Worm (Caenorhabditis elegans) whole organism, young adult: ENCODE data around the gene F58B3.4.

Experiments used
- B0261.1 ChIP-seq: sonication (generic microtip); optimal IDR thresholded peaks from 2 replicates; lab custom pipeline; 2016; ENCODE audit warnings: mild to moderate bottlenecking, missing genetic modification characterization, moderate library complexity, missing compliant biosample characterization
- B0336.3 ChIP-seq: fragments of 200-800 bp; sonication (Bioruptor generic); IDR thresholded peaks from 2 replicates; pipeline ENCODE4 v1.3.6; 2022; ENCODE audit warnings: missing genetic modification characterization, missing compliant biosample characterization
- D2030.7 ChIP-seq: fragments of 200-800 bp; sonication (Bioruptor generic); IDR thresholded peaks from 2 replicates; pipeline ENCODE4 v1.3.6; 2022; ENCODE audit warnings: missing genetic modification reagents, missing genetic modification characterization, missing compliant biosample characterization
- F23B12.7 ChIP-seq: sonication (generic microtip); optimal IDR thresholded peaks from 2 replicates; lab custom pipeline; 2017; ENCODE audit warnings: missing genetic modification characterization, mild to moderate bottlenecking, missing compliant biosample characterization, antibody characterized with exemption, moderate library complexity; ENCODE audit not compliant: insufficient read depth
- F33H1.4 ChIP-seq: fragments of 200-800 bp; sonication (Bioruptor generic); IDR thresholded peaks from 2 replicates; pipeline ENCODE4 v1.3.6; 2022; ENCODE audit warnings: missing genetic modification reagents, missing genetic modification characterization, missing compliant biosample characterization
- F49E8.2 ChIP-seq: sonication (generic microtip); optimal IDR thresholded peaks from 3 replicates; lab custom pipeline; 2017; ENCODE audit warnings: missing genetic modification characterization, mild to moderate bottlenecking, missing compliant biosample characterization, antibody characterized with exemption, moderate library complexity; ENCODE audit not compliant: insufficient read depth
- K12H6.12 ChIP-seq: fragments of 200-800 bp; sonication (Bioruptor generic); optimal IDR thresholded peaks from 2 replicates; lab custom pipeline; 2018; ENCODE audit warnings: mild to moderate bottlenecking, missing genetic modification characterization, missing compliant biosample characterization
- Y53F4B.3 ChIP-seq: fragments of 200-800 bp; sonication (Bioruptor generic); IDR thresholded peaks from 2 replicates; pipeline ENCODE4 v1.3.6; 2022; ENCODE audit warnings: missing genetic modification reagents, missing genetic modification characterization, missing compliant biosample characterization
- Y53G8AR.9 ChIP-seq: fragments of 200-800 bp; sonication (Bioruptor generic); conservative IDR thresholded peaks from 2 replicates; pipeline ENCODE4 v1.3.6; 2022; ENCODE audit warnings: missing genetic modification reagents, missing genetic modification characterization, missing compliant biosample characterization
- Y95B8A.8 ChIP-seq: fragments of 200-800 bp; sonication (Bioruptor generic); IDR thresholded peaks from 2 replicates; pipeline ENCODE4 v1.3.6; 2022; ENCODE audit warnings: missing genetic modification reagents, missing genetic modification characterization, missing compliant biosample characterization
- ZK185.1 ChIP-seq: sonication (generic microtip); optimal IDR thresholded peaks from 2 replicates; lab custom pipeline; 2016; ENCODE audit warnings: mild to moderate bottlenecking, missing genetic modification characterization, missing compliant biosample characterization; ENCODE audit not compliant: poor library complexity, severe bottlenecking
- atf-7 ChIP-seq: sonication (generic microtip); optimal IDR thresholded peaks from 2 replicates; lab custom pipeline; 2017; ENCODE audit warnings: mild to moderate bottlenecking, missing genetic modification characterization, missing compliant biosample characterization
- athp-1 ChIP-seq: sonication (generic microtip); optimal IDR thresholded peaks from 2 replicates; lab custom pipeline; 2017; ENCODE audit warnings: mild to moderate bottlenecking, missing genetic modification characterization, missing compliant biosample characterization
- attf-3 ChIP-seq: fragments of 200-800 bp; sonication (Bioruptor generic); conservative IDR thresholded peaks from 2 replicates; pipeline ENCODE4 v1.3.6; 2022; ENCODE audit warnings: missing genetic modification reagents, missing genetic modification characterization, missing compliant biosample characterization
- bed-1 ChIP-seq: fragments of 200-800 bp; sonication (Bioruptor generic); IDR thresholded peaks from 2 replicates; pipeline ENCODE4 v1.3.6; 2022; ENCODE audit warnings: missing genetic modification reagents, missing genetic modification characterization, missing compliant biosample characterization
- bed-2 ChIP-seq: fragments of 200-800 bp; sonication (Bioruptor generic); IDR thresholded peaks from 2 replicates; pipeline ENCODE4 v1.3.6; 2022; ENCODE audit warnings: missing genetic modification reagents, missing genetic modification characterization, missing compliant biosample characterization
- cebp-2 ChIP-seq: fragments of 200-800 bp; sonication (Bioruptor generic); IDR thresholded peaks from 2 replicates; pipeline ENCODE4 v1.3.6; 2022; ENCODE audit warnings: missing genetic modification characterization, missing compliant biosample characterization
- ceh-100 ChIP-seq: fragments of 200-800 bp; sonication (Bioruptor generic); IDR thresholded peaks from 2 replicates; pipeline ENCODE4 v1.3.6; 2022; ENCODE audit warnings: missing genetic modification reagents, missing genetic modification characterization, missing compliant biosample characterization
- chd-7 ChIP-seq: sonication (generic microtip); optimal IDR thresholded peaks from 2 replicates; lab custom pipeline; 2016; ENCODE audit warnings: mild to moderate bottlenecking, missing genetic modification characterization, moderate library complexity, missing compliant biosample characterization
- die-1 ChIP-seq: sonication (generic microtip); optimal IDR thresholded peaks from 2 replicates; lab custom pipeline; 2016; ENCODE audit warnings: missing genotype, mild to moderate bottlenecking, missing genetic modification characterization, missing compliant biosample characterization
- efl-1 ChIP-seq: fragments of 150-350 bp; optimal IDR thresholded peaks from 2 replicates; lab custom pipeline; 2014; ENCODE audit warnings: missing biosample characterization, missing genetic modification reagents, missing genetic modification characterization
- egrh-3 ChIP-seq: fragments of 200-800 bp; sonication (Bioruptor generic); IDR thresholded peaks from 2 replicates; pipeline ENCODE4 v1.3.6; 2022; ENCODE audit warnings: missing genetic modification reagents, missing genetic modification characterization, missing compliant biosample characterization
- fkh-3 ChIP-seq: sonication (generic microtip); optimal IDR thresholded peaks from 2 replicates; lab custom pipeline; 2016; ENCODE audit warnings: mild to moderate bottlenecking, missing genetic modification characterization, missing compliant biosample characterization
- him-1 ChIP-seq: sonication (generic microtip); optimal IDR thresholded peaks from 2 replicates; lab custom pipeline; 2016; ENCODE audit warnings: missing genotype, missing genetic modification reagents, missing genetic modification characterization, missing compliant biosample characterization
- hrde-1 ChIP-seq: sonication (generic microtip); optimal IDR thresholded peaks from 2 replicates; lab custom pipeline; 2016; ENCODE audit warnings: missing genetic modification characterization, mild to moderate bottlenecking, missing compliant biosample characterization, moderate library complexity, missing genotype, missing genetic modification reagents, borderline replicate concordance
- lag-1 ChIP-seq: fragments of 200-800 bp; sonication (Bioruptor generic); IDR thresholded peaks from 2 replicates; pipeline ENCODE4 v1.3.6; 2022; ENCODE audit warnings: missing genetic modification reagents, missing genetic modification characterization, missing compliant biosample characterization
- lin-35 ChIP-seq, 3 experiments: fragments of 150-350 bp in 2 of 3; sonication (generic microtip) in 1 of 3; optimal IDR thresholded peaks; 2 replicates each; lab custom pipeline; 2014 to 2018; ENCODE audit warnings: missing biosample characterization in 3 of 3, missing genetic modification characterization in 3 of 3, missing genetic modification reagents in 3 of 3
- lin-40 ChIP-seq: sonication (generic microtip); optimal IDR thresholded peaks from 2 replicates; lab custom pipeline; 2016; ENCODE audit warnings: missing genetic modification characterization, mild to moderate bottlenecking, missing compliant biosample characterization, missing genotype, missing genetic modification reagents
- lsl-1 ChIP-seq: fragments of 200-800 bp; sonication (Bioruptor generic); optimal IDR thresholded peaks from 2 replicates; lab custom pipeline; 2018; ENCODE audit warnings: mild to moderate bottlenecking, missing genetic modification characterization, moderate library complexity, missing compliant biosample characterization
- madf-3 ChIP-seq: fragments of 200-800 bp; sonication (Bioruptor generic); IDR thresholded peaks from 2 replicates; pipeline ENCODE4 v1.3.6; 2022; ENCODE audit warnings: missing genetic modification reagents, missing genetic modification characterization, missing compliant biosample characterization
- madf-6 ChIP-seq: fragments of 200-800 bp; sonication (Bioruptor generic); IDR thresholded peaks from 2 replicates; pipeline ENCODE4 v1.3.6; 2022; ENCODE audit warnings: missing genetic modification reagents, missing genetic modification characterization, missing compliant biosample characterization
- mes-4 ChIP-seq: sonication (generic microtip); optimal IDR thresholded peaks from 2 replicates; lab custom pipeline; 2016; ENCODE audit warnings: missing genotype, missing genetic modification characterization, missing compliant biosample characterization
- nfya-2 ChIP-seq: fragments of 200-800 bp; sonication (Bioruptor generic); IDR thresholded peaks from 2 replicates; pipeline ENCODE4 v1.3.6; 2022; ENCODE audit warnings: missing genetic modification reagents, missing genetic modification characterization, missing compliant biosample characterization
- nhr-90 ChIP-seq: sonication (generic microtip); optimal IDR thresholded peaks from 2 replicates; lab custom pipeline; 2016; ENCODE audit warnings: missing genotype, mild to moderate bottlenecking, missing genetic modification characterization, missing compliant biosample characterization
- pbrm-1 ChIP-seq: fragments of 200-800 bp; sonication (Bioruptor generic); IDR thresholded peaks from 2 replicates; pipeline ENCODE4 v1.3.6; 2022; ENCODE audit warnings: missing genetic modification reagents, missing genetic modification characterization, missing compliant biosample characterization
- rcor-1 ChIP-seq: fragments of 200-800 bp; sonication (Bioruptor generic); IDR thresholded peaks from 2 replicates; pipeline ENCODE4 v1.3.6; 2022; ENCODE audit warnings: missing genetic modification reagents, missing genetic modification characterization, missing compliant biosample characterization
- repo-1 ChIP-seq: sonication (generic microtip); optimal IDR thresholded peaks from 2 replicates; lab custom pipeline; 2017; ENCODE audit warnings: mild to moderate bottlenecking, missing genetic modification characterization, missing compliant biosample characterization
- snpc-1.1 ChIP-seq: sonication (generic microtip); optimal IDR thresholded peaks from 2 replicates; lab custom pipeline; 2017; ENCODE audit warnings: missing genetic modification characterization, mild to moderate bottlenecking, missing compliant biosample characterization, antibody characterized with exemption, moderate library complexity, missing genotype, missing genetic modification reagents; ENCODE audit not compliant: insufficient read depth
- snpc-1.3 ChIP-seq: sonication (generic microtip); optimal IDR thresholded peaks from 2 replicates; lab custom pipeline; 2017; ENCODE audit warnings: missing genetic modification characterization, mild to moderate bottlenecking, missing compliant biosample characterization, antibody characterized with exemption, moderate library complexity, missing genotype, missing genetic modification reagents; ENCODE audit not compliant: insufficient read depth
- snpc-3.4 ChIP-seq: sonication (generic microtip); optimal IDR thresholded peaks from 2 replicates; lab custom pipeline; 2017; ENCODE audit warnings: missing genetic modification characterization, mild to moderate bottlenecking, missing compliant biosample characterization, antibody characterized with exemption, moderate library complexity, missing genotype, missing genetic modification reagents
- snpc-4 ChIP-seq, 5 experiments: fragments of 150-350 bp in 1 of 5; sonication (generic microtip) in 4 of 5; optimal IDR thresholded peaks; 2 replicates each; lab custom pipeline; 2014 to 2018; ENCODE audit warnings: missing genetic modification characterization in 5 of 5, missing biosample characterization in 3 of 5, antibody characterized with exemption in 2 of 5, mild to moderate bottlenecking in 2 of 5, missing compliant biosample characterization in 2 of 5, missing genotype in 2 of 5, moderate library complexity in 2 of 5, missing genetic modification reagents in 1 of 5
- somi-1 ChIP-seq: fragments of 200-800 bp; sonication (Bioruptor generic); optimal IDR thresholded peaks from 2 replicates; lab custom pipeline; 2018; ENCODE audit warnings: mild to moderate bottlenecking, missing genetic modification characterization, missing compliant biosample characterization
- unc-130 ChIP-seq: sonication (generic microtip); optimal IDR thresholded peaks from 2 replicates; lab custom pipeline; 2016; ENCODE audit warnings: missing genetic modification reagents, missing genetic modification characterization, missing compliant biosample characterization
- ztf-25 ChIP-seq: fragments of 200-800 bp; sonication (Bioruptor generic); IDR thresholded peaks from 2 replicates; pipeline ENCODE4 v1.3.6; 2022; ENCODE audit warnings: missing genetic modification reagents, missing genetic modification characterization, missing compliant biosample characterization
- ztf-28 ChIP-seq: fragments of 200-800 bp; sonication (Bioruptor generic); IDR thresholded peaks from 2 replicates; pipeline ENCODE4 v1.3.6; 2022; ENCODE audit warnings: missing genetic modification reagents, missing genetic modification characterization, missing compliant biosample characterization

Gene F58B3.4

ce11 chrIV:11604909-11605308 is 26.7 kb downstream of the F58B3.4 start, which contains the start of the genes ragc-1 and Y24F12A.1 (continued):
- TF ChIP-seq snpc-3.4 (tag; lab: Kevin White, UChicago) (peak; percentile 56), repo-1 (tag; lab: Kevin White, UChicago) (no peak), ztf-28 (GFP tag; lab: Robert Waterston, UW) (no peak), bed-2 (GFP tag; lab: Robert Waterston, UW) (no peak), F23B12.7 (peak; percentile 79), lin-35 (GFP tag; optimal IDR thresholded peaks at IDR 0.05; lab: Kevin White, UChicago) (no peak), efl-1 (GFP tag; lab: Kevin White, UChicago) (no peak), ztf-25 (no peak), lsl-1 (peak; percentile 5), rcor-1 (GFP tag; lab: Robert Waterston, UW) (no peak), B0336.3 (GFP tag; lab: Robert Waterston, UW) (no peak), egrh-3 (GFP tag; lab: Robert Waterston, UW) (no peak), Y95B8A.8 (GFP tag; lab: Robert Waterston, UW) (no peak), ZK185.1 (tag; lab: Kevin White, UChicago) (peak; percentile 39), snpc-1.1 (tag; lab: Kevin White, UChicago) (no peak), lag-1 (GFP tag; lab: Robert Waterston, UW) (no peak), ceh-100 (GFP tag; lab: Robert Waterston, UW) (peak; percentile 71), K12H6.12 (no peak)

- TF ChIP-seq F33H1.4 (GFP tag; lab: Robert Waterston, UW) (peak; percentile 37), pbrm-1 (GFP tag; lab: Robert Waterston, UW) (0 out of 2 replicates have a peak, but pooled peaks have one; percentile 43), athp-1 (tag; lab: Kevin White, UChicago) (no peak), die-1 (no peak), F49E8.2 (tag; lab: Kevin White, UChicago) (peak; percentile 39), unc-130 (GFP tag; lab: Kevin White, UChicago) (no peak), snpc-1.1 (tag; lab: Kevin White, UChicago) (peak; percentile 32), madf-3 (GFP tag; lab: Robert Waterston, UW) (0 out of 2 replicates have a peak, but pooled peaks have one; percentile 66), Y53G8AR.9 (GFP tag; lab: Robert Waterston, UW) (peak; percentile 48; the same call in 1 of the 2 replicates), B0261.1 (tag; lab: Kevin White, UChicago) (no peak), nfya-2 (GFP tag; lab: Robert Waterston, UW) (no peak), D2030.7 (GFP tag; lab: Robert Waterston, UW) (no peak), attf-3 (no peak), hrde-1 (peak; percentile 68), somi-1 (GFP tag; lab: Kevin White, UChicago) (no peak), snpc-1.3 (tag; lab: Kevin White, UChicago) (no peak), madf-6 (GFP tag; lab: Robert Waterston, UW) (peak; percentile 44; the same call in 1 of the 2 replicates), cebp-2 (GFP tag; lab: Robert Waterston, UW) (no peak), bed-2 (GFP tag; lab: Robert Waterston, UW) (no peak), lin-40 (no peak), nhr-90 (tag; lab: Kevin White, UChicago) (no peak), chd-7 (tag; lab: Kevin White, UChicago) (no peak), fkh-3 (tag; lab: Kevin White, UChicago) (no peak), mes-4 (tag; lab: Kevin White, UChicago) (no peak), Y53F4B.3 (GFP tag; lab: Robert Waterston, UW) (no peak), snpc-4 (GFP tag; optimal IDR thresholded peaks at IDR 0.05; lab: Kevin White, UChicago) (no peak), snpc-4 (tag; optimal IDR thresholded peaks at IDR 0.05; lab: Kevin White, UChicago) (peak in 1 of 4 experiments; percentile 49), B0336.3 (GFP tag; lab: Robert Waterston, UW) (peak; percentile 58; the same call in 1 of the 2 replicates), egrh-3 (GFP tag; lab: Robert Waterston, UW) (no peak), atf-7 (tag; lab: Kevin White, UChicago) (no peak), him-1 (peak; percentile 30), bed-1 (GFP tag; lab: Robert Waterston, UW) (no peak)
Measured at ce11 chrIV:11603265-11603840, 28.3 kb downstream of the F58B3.4 start.
